Fruit fly (Drosophila melanogaster) whole organism, wandering third instar larva: Measurements from ENCODE around the gene jim.
A peak's percentile ranks its signal among the peaks of the same experiment; 100 is the strongest.

Source experiments
- Abd-B ChIP-seq: fragments of >200 bp; optimal IDR thresholded peaks from 2 replicates; lab custom pipeline; 2017; ENCODE audit warnings: missing biosample characterization, missing genetic modification characterization
- CrebA ChIP-seq: fragments of 200-800 bp; sonication (Bioruptor generic); optimal IDR thresholded peaks from 2 replicates; lab custom pipeline; 2016; ENCODE audit warnings: missing biosample characterization, mild to moderate bottlenecking, missing genetic modification characterization, borderline replicate concordance
- Dif ChIP-seq: fragments of 200-275, 200-300 bp; sonication (Bioruptor generic); optimal IDR thresholded peaks from 2 replicates; lab custom pipeline; 2018; ENCODE audit warnings: missing biosample characterization, missing genetic modification characterization; ENCODE audit not compliant: partially characterized antibody
- GATAd ChIP-seq: sonication (Bioruptor generic); optimal IDR thresholded peaks from 2 replicates; lab custom pipeline; 2016; ENCODE audit warnings: missing biosample characterization, missing genetic modification characterization
- HLH106 ChIP-seq: fragments of 200-800 bp; optimal IDR thresholded peaks from 3 replicates; lab custom pipeline; 2019; ENCODE audit warnings: missing biosample characterization, mild to moderate bottlenecking, missing genetic modification characterization, moderate library complexity
- Hnf4 ChIP-seq: fragments of 200-800 bp; sonication (Bioruptor generic); optimal IDR thresholded peaks from 2 replicates; lab custom pipeline; 2016; ENCODE audit warnings: missing biosample characterization, mild to moderate bottlenecking, missing genetic modification characterization
- Hr78 ChIP-seq: fragments of >200 bp; optimal IDR thresholded peaks from 2 replicates; lab custom pipeline; 2017; ENCODE audit warnings: missing biosample characterization, missing genetic modification characterization
- Jra ChIP-seq: sonication (Bioruptor generic); optimal IDR thresholded peaks from 2 replicates; lab custom pipeline; 2016; ENCODE audit warnings: missing biosample characterization, missing genetic modification characterization
- Mio ChIP-seq: sonication (Bioruptor generic); optimal IDR thresholded peaks from 2 replicates; lab custom pipeline; 2016; ENCODE audit warnings: missing biosample characterization, missing genetic modification characterization
- Myc ChIP-seq: fragments of >200 bp; optimal IDR thresholded peaks from 2 replicates; lab custom pipeline; 2017
- N ChIP-seq: fragments of >200 bp; optimal IDR thresholded peaks from 2 replicates; lab custom pipeline; 2018; ENCODE audit warnings: missing biosample characterization, missing external identifiers, missing genetic modification characterization
- OdsH ChIP-seq: fragments of 200-800 bp; sonication (Bioruptor generic); optimal IDR thresholded peaks from 2 replicates; lab custom pipeline; 2016; ENCODE audit warnings: missing biosample characterization, mild to moderate bottlenecking, missing genetic modification characterization
- Rel ChIP-seq, 2 experiments: fragments of 200-800 bp; sonication (Bioruptor generic) in 1 of 2; optimal IDR thresholded peaks; 2 replicates in 1 of 2; 3 replicates in 1 of 2; lab custom pipeline; 2016 to 2019; ENCODE audit warnings: mild to moderate bottlenecking in 2 of 2, missing biosample characterization in 2 of 2, missing genetic modification characterization in 2 of 2, moderate library complexity in 1 of 2
- Sp1 ChIP-seq: fragments of 200-800 bp; sonication (Bioruptor generic); optimal IDR thresholded peaks from 3 replicates; lab custom pipeline; 2019; ENCODE audit warnings: missing biosample characterization, mild to moderate bottlenecking, missing genetic modification characterization, moderate library complexity
- Vsx2 ChIP-seq: fragments of 200-300, 225-300 bp; sonication (Bioruptor generic); optimal IDR thresholded peaks from 2 replicates; lab custom pipeline; 2018; ENCODE audit warnings: missing biosample characterization, missing genetic modification characterization; ENCODE audit not compliant: partially characterized antibody
- br ChIP-seq: fragments of 200-800 bp; sonication (Bioruptor generic); optimal IDR thresholded peaks from 2 replicates; lab custom pipeline; 2016; ENCODE audit warnings: missing biosample characterization, missing genetic modification characterization
- brk ChIP-seq: fragments of 200-800 bp; sonication (Bioruptor generic); optimal IDR thresholded peaks from 2 replicates; lab custom pipeline; 2016; ENCODE audit warnings: missing biosample characterization, mild to moderate bottlenecking, missing genetic modification characterization
- dl ChIP-seq, 2 experiments: fragments of 175-275, 200-275 bp in 1 of 2; fragments of 200-275 bp in 1 of 2; sonication (Bioruptor generic); optimal IDR thresholded peaks; lab custom pipeline; 2018; ENCODE audit warnings: mild to moderate bottlenecking in 2 of 2, missing biosample characterization in 2 of 2, missing genetic modification characterization in 2 of 2, moderate library complexity in 2 of 2; ENCODE audit not compliant: partially characterized antibody in 2 of 2, insufficient read depth in 1 of 2
- dmrt93B ChIP-seq: fragments of 200-800 bp; sonication (Bioruptor generic); optimal IDR thresholded peaks from 2 replicates; lab custom pipeline; 2018; ENCODE audit warnings: missing biosample characterization, mild to moderate bottlenecking, missing genetic modification characterization
- dsf ChIP-seq: sonication (Bioruptor generic); optimal IDR thresholded peaks from 2 replicates; lab custom pipeline; 2016; ENCODE audit warnings: missing biosample characterization, missing genetic modification characterization, borderline replicate concordance
- ey ChIP-seq: fragments of 200-800 bp; sonication (Bioruptor generic); optimal IDR thresholded peaks from 2 replicates; lab custom pipeline; 2016; ENCODE audit warnings: missing biosample characterization, missing genetic modification characterization
- foxo ChIP-seq, 2 experiments: fragments of 200-800 bp; sonication (Bioruptor generic); optimal IDR thresholded peaks; 2 replicates in 1 of 2; 3 replicates in 1 of 2; lab custom pipeline; 2016 to 2017; ENCODE audit warnings: missing biosample characterization in 2 of 2, missing genetic modification characterization in 2 of 2
- fru ChIP-seq: fragments of 200-800 bp; sonication (Bioruptor generic); optimal IDR thresholded peaks from 3 replicates; lab custom pipeline; 2016; ENCODE audit warnings: missing biosample characterization, mild to moderate bottlenecking, missing genetic modification characterization
- h ChIP-seq: fragments of 200-800 bp; sonication (Bioruptor generic); optimal IDR thresholded peaks from 3 replicates; lab custom pipeline; 2016; ENCODE audit warnings: missing biosample characterization, mild to moderate bottlenecking, missing genetic modification characterization
- jim ChIP-seq: fragments of 175-275, 200-325 bp; sonication (Bioruptor generic); optimal IDR thresholded peaks from 2 replicates; lab custom pipeline; 2016; ENCODE audit warnings: missing biosample characterization, mild to moderate bottlenecking, missing genetic modification characterization
- pan ChIP-seq: fragments of >200 bp; optimal IDR thresholded peaks from 2 replicates; lab custom pipeline; 2017
- psq ChIP-seq: fragments of 200-800 bp; sonication (Bioruptor generic); optimal IDR thresholded peaks from 3 replicates; lab custom pipeline; 2017; ENCODE audit warnings: missing biosample characterization, mild to moderate bottlenecking, missing genetic modification characterization, moderate library complexity
- rgr ChIP-seq: fragments of 200-800 bp; sonication (Bioruptor generic); optimal IDR thresholded peaks from 3 replicates; lab custom pipeline; 2016; ENCODE audit warnings: missing biosample characterization, mild to moderate bottlenecking, missing genetic modification characterization
- sage ChIP-seq: fragments of 200-800 bp; sonication (Bioruptor generic); optimal IDR thresholded peaks from 2 replicates; lab custom pipeline; 2016; ENCODE audit warnings: missing biosample characterization, mild to moderate bottlenecking, missing genetic modification characterization
- tai ChIP-seq: sonication (Bioruptor generic); optimal IDR thresholded peaks from 2 replicates; lab custom pipeline; 2016; ENCODE audit warnings: missing biosample characterization, missing genetic modification characterization
- woc ChIP-seq: sonication (Bioruptor generic); optimal IDR thresholded peaks from 2 replicates; lab custom pipeline; 2016; ENCODE audit warnings: missing biosample characterization, mild to moderate bottlenecking, missing genetic modification characterization

The jim gene

dm6 chr3L:22821377-22821776, 13.6 kb downstream of the jim start:
- no peak for TF ChIP-seq Jra (GFP tag; lab: Kevin White, UChicago)
- TF ChIP-seq br: no peak
- TF ChIP-seq tai (GFP tag; lab: Kevin White, UChicago): no peak
- no peak for TF ChIP-seq OdsH
- TF ChIP-seq woc (GFP tag; lab: Kevin White, UChicago): no peak
- no peak for TF ChIP-seq Myc (lab: Kevin White, UChicago)
- no peak for TF ChIP-seq dsf (GFP tag; lab: Kevin White, UChicago)
- no peak for TF ChIP-seq brk (GFP tag; lab: Kevin White, UChicago)
- TF ChIP-seq psq (GFP tag; lab: Kevin White, UChicago): no peak
- TF ChIP-seq HLH106 (tag; lab: Kevin White, UChicago): no peak
- TF ChIP-seq N (GFP tag; lab: Kevin White, UChicago): no peak
- TF ChIP-seq fru (GFP tag; lab: Kevin White, UChicago): no peak
- TF ChIP-seq, all 38 proteins: peak for 0

DNA sequence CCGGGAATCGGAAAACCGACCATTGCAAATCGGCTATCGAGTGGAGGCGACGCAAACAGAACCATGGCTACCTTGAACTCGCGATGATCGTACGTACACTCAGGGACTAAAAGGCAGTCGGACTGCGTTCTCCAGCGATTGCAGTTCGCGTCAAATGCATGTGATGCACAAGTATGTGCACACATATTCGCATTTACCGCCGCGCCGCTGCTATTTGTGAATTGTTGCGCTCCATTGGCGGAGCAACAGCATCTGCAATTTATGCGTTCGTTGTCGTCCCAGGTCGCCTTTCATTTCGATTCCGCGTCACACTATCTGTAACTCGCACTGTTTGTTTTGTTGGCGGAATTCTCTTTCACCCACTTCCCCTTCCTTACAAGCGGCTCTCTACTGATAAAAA, 14.8 kb downstream of the jim start:
- peak; percentile 49 for TF ChIP-seq jim (GFP tag; lab: Kevin White, UChicago)
- TF ChIP-seq woc (GFP tag; lab: Kevin White, UChicago): no peak
- TF ChIP-seq tai (GFP tag; lab: Kevin White, UChicago): no peak
- TF ChIP-seq Dif (GFP tag; lab: Kevin White, UChicago): no peak

dm6 chr3L:22801970-22802369, 33.0 kb downstream of the jim start:
- TF ChIP-seq psq (GFP tag; lab: Kevin White, UChicago) (peak; percentile 35), foxo (GFP tag; optimal IDR thresholded peaks at IDR 0.05; lab: Kevin White, UChicago) (no peak), jim (GFP tag; lab: Kevin White, UChicago) (no peak)
- TF ChIP-seq, all 38 proteins: peak for 1

dm6 chr3L:22795604-22796003, 39.4 kb downstream of the jim start:
- TF ChIP-seq pan (no peak), dmrt93B (GFP tag; lab: Kevin White, UChicago) (no peak), N (GFP tag; lab: Kevin White, UChicago) (no peak), Myc (lab: Kevin White, UChicago) (no peak), sage (GFP tag; lab: Kevin White, UChicago) (no peak), psq (GFP tag; lab: Kevin White, UChicago) (no peak), tai (GFP tag; lab: Kevin White, UChicago) (no peak), Vsx2 (GFP tag; lab: Kevin White, UChicago) (no peak), foxo (GFP tag; optimal IDR thresholded peaks at IDR 0.05; lab: Kevin White, UChicago) (no peak), dsf (GFP tag; lab: Kevin White, UChicago) (no peak), br (no peak), Abd-B (GFP tag; lab: Kevin White, UChicago) (no peak), CrebA (GFP tag; lab: Kevin White, UChicago) (no peak), Hr78 (no peak)

- TF ChIP-seq Mio: no peak
- no peak for TF ChIP-seq rgr (GFP tag; lab: Kevin White, UChicago)
- TF ChIP-seq jim (GFP tag; lab: Kevin White, UChicago): no peak
Observed at dm6 chr3L:22791622-22792021, 43.4 kb downstream of the jim start.

- TF ChIP-seq tai (GFP tag; lab: Kevin White, UChicago) (no peak), foxo (GFP tag; optimal IDR thresholded peaks at IDR 0.05; lab: Kevin White, UChicago) (no peak), Jra (GFP tag; lab: Kevin White, UChicago) (no peak), OdsH (no peak), jim (GFP tag; lab: Kevin White, UChicago) (no peak), psq (GFP tag; lab: Kevin White, UChicago) (no peak), Rel (GFP tag; optimal IDR thresholded peaks at IDR 0.05; lab: Kevin White, UChicago) (no peak), Rel (tag; optimal IDR thresholded peaks at IDR 0.05; lab: Kevin White, UChicago) (no peak), HLH106 (tag; lab: Kevin White, UChicago) (no peak), dl (GFP tag; optimal IDR thresholded peaks at IDR 0.05; lab: Kevin White, UChicago; ENCODE audit: insufficient read depth in 1 of 2, partially characterized antibody in 2 of 2) (no peak), Hnf4 (GFP tag; lab: Kevin White, UChicago) (no peak), ey (no peak), Sp1 (GFP tag; lab: Kevin White, UChicago) (no peak), rgr (GFP tag; lab: Kevin White, UChicago) (no peak), Mio (no peak), Dif (GFP tag; lab: Kevin White, UChicago) (no peak), GATAd (GFP tag; lab: Kevin White, UChicago) (no peak), Hr78 (no peak), brk (GFP tag; lab: Kevin White, UChicago) (no peak), h (GFP tag; lab: Kevin White, UChicago) (no peak)
Observed at dm6 chr3L:22787947-22788489, 47.0 kb downstream of the jim start, which contains the start of gene CG14448. Gene CG14448 (plus strand): TSS chr3L:22788439.
